Worm (Caenorhabditis elegans) whole organism, late embryonic: Measurements from ENCODE around the gene ZK637.15.

ENCODE experiments used
- C08G9.2 ChIP-seq: sonication (generic microtip); optimal IDR thresholded peaks from 2 replicates; lab custom pipeline; 2016; ENCODE audit warnings: mild to moderate bottlenecking, missing genetic modification characterization, moderate library complexity, missing compliant biosample characterization
- C38D4.7 ChIP-seq: fragments of 200-800 bp; sonication (Bioruptor generic); optimal IDR thresholded peaks from 2 replicates; lab custom pipeline; 2018; ENCODE audit warnings: mild to moderate bottlenecking, missing genetic modification characterization, moderate library complexity, missing compliant biosample characterization
- T23F11.4 ChIP-seq: fragments of 200-800 bp; sonication (Bioruptor generic); optimal IDR thresholded peaks from 2 replicates; lab custom pipeline; 2018; ENCODE audit warnings: mild to moderate bottlenecking, missing genetic modification characterization, missing compliant biosample characterization
- Y22D7AL.16 ChIP-seq: sonication (generic microtip); optimal IDR thresholded peaks from 2 replicates; lab custom pipeline; 2016; ENCODE audit warnings: missing genetic modification characterization, missing compliant biosample characterization
- ama-1 ChIP-seq: fragments of 150-350 bp; optimal IDR thresholded peaks from 2 replicates; lab custom pipeline; 2014
- ceh-14 ChIP-seq: sonication (generic microtip); optimal IDR thresholded peaks from 2 replicates; lab custom pipeline; 2016; ENCODE audit warnings: missing genotype, missing genetic modification characterization, missing compliant biosample characterization
- ceh-18 ChIP-seq: sonication (generic microtip); optimal IDR thresholded peaks from 2 replicates; lab custom pipeline; 2016; ENCODE audit warnings: missing genetic modification characterization, missing compliant biosample characterization
- ceh-19 ChIP-seq: fragments of 200-800 bp; sonication (Bioruptor generic); optimal IDR thresholded peaks from 2 replicates; lab custom pipeline; 2018; ENCODE audit warnings: mild to moderate bottlenecking, missing genetic modification characterization, missing compliant biosample characterization
- ceh-2 ChIP-seq: sonication (generic microtip); optimal IDR thresholded peaks from 2 replicates; lab custom pipeline; 2016; ENCODE audit warnings: missing genotype, missing genetic modification characterization, missing compliant biosample characterization
- ceh-24 ChIP-seq: sonication (generic microtip); optimal IDR thresholded peaks from 2 replicates; lab custom pipeline; 2016; ENCODE audit warnings: mild to moderate bottlenecking, missing genetic modification characterization, missing compliant biosample characterization
- ceh-31 ChIP-seq: sonication (generic microtip); optimal IDR thresholded peaks from 2 replicates; lab custom pipeline; 2016; ENCODE audit warnings: missing genetic modification characterization, missing compliant biosample characterization
- ceh-34 ChIP-seq: sonication (generic microtip); optimal IDR thresholded peaks from 2 replicates; lab custom pipeline; 2016; ENCODE audit warnings: mild to moderate bottlenecking, missing genetic modification characterization, missing compliant biosample characterization
- ceh-45 ChIP-seq: fragments of 200-800 bp; sonication (Bioruptor generic); IDR thresholded peaks from 2 replicates; pipeline ENCODE4 v1.3.6; 2022; ENCODE audit warnings: missing genetic modification reagents, missing genetic modification characterization, missing compliant biosample characterization
- ceh-48 ChIP-seq: sonication (generic microtip); optimal IDR thresholded peaks from 2 replicates; lab custom pipeline; 2016; ENCODE audit warnings: missing genetic modification characterization, inconsistent platforms, missing compliant biosample characterization
- ceh-6 ChIP-seq: fragments of 200-800 bp; sonication (Bioruptor generic); optimal IDR thresholded peaks from 2 replicates; lab custom pipeline; 2018; ENCODE audit warnings: mild to moderate bottlenecking, missing genetic modification characterization, missing compliant biosample characterization
- elt-4 ChIP-seq: sonication (generic microtip); optimal IDR thresholded peaks from 2 replicates; lab custom pipeline; 2016; ENCODE audit warnings: missing genetic modification characterization, missing compliant biosample characterization
- eyg-1 ChIP-seq: sonication (generic microtip); optimal IDR thresholded peaks from 2 replicates; lab custom pipeline; 2016; ENCODE audit warnings: missing genotype, missing genetic modification characterization, missing compliant biosample characterization
- fax-1 ChIP-seq: sonication (generic microtip); optimal IDR thresholded peaks from 2 replicates; lab custom pipeline; 2016; ENCODE audit warnings: missing genotype, missing genetic modification characterization, missing compliant biosample characterization
- fkh-6 ChIP-seq: sonication (generic microtip); optimal IDR thresholded peaks from 2 replicates; lab custom pipeline; 2016; ENCODE audit warnings: missing genetic modification characterization, missing compliant biosample characterization
- hlh-30 ChIP-seq: sonication (generic microtip); optimal IDR thresholded peaks from 2 replicates; lab custom pipeline; 2017; ENCODE audit warnings: antibody characterized with exemption, missing genetic modification characterization, missing compliant biosample characterization; ENCODE audit not compliant: insufficient read depth
- hlh-6 ChIP-seq: sonication (generic microtip); optimal IDR thresholded peaks from 2 replicates; lab custom pipeline; 2016; ENCODE audit warnings: missing genotype, missing genetic modification characterization, missing compliant biosample characterization
- hlh-8 ChIP-seq: sonication (generic microtip); optimal IDR thresholded peaks from 2 replicates; lab custom pipeline; 2016; ENCODE audit warnings: missing genotype, missing genetic modification characterization, missing compliant biosample characterization
- lin-11 ChIP-seq: fragments of 200-800 bp; sonication (Bioruptor generic); optimal IDR thresholded peaks from 2 replicates; lab custom pipeline; 2018; ENCODE audit warnings: mild to moderate bottlenecking, missing genetic modification characterization, missing compliant biosample characterization
- madf-2 ChIP-seq: sonication (generic microtip); optimal IDR thresholded peaks from 2 replicates; lab custom pipeline; 2017; ENCODE audit warnings: missing genetic modification characterization, missing compliant biosample characterization
- nfya-1 ChIP-seq: sonication (generic microtip); optimal IDR thresholded peaks from 2 replicates; lab custom pipeline; 2017; ENCODE audit warnings: missing genetic modification characterization, mild to moderate bottlenecking, missing compliant biosample characterization, antibody characterized with exemption, moderate library complexity
- nhr-232 ChIP-seq: sonication (generic microtip); optimal IDR thresholded peaks from 2 replicates; lab custom pipeline; 2016; ENCODE audit warnings: missing genetic modification characterization, missing compliant biosample characterization
- npax-4 ChIP-seq: sonication (generic microtip); optimal IDR thresholded peaks from 2 replicates; lab custom pipeline; 2016; ENCODE audit warnings: missing genetic modification characterization, missing compliant biosample characterization
- pat-9 ChIP-seq: fragments of 200-800 bp; sonication (Bioruptor generic); optimal IDR thresholded peaks from 2 replicates; lab custom pipeline; 2018; ENCODE audit warnings: mild to moderate bottlenecking, missing genetic modification characterization, moderate library complexity, missing compliant biosample characterization
- pax-1 ChIP-seq: fragments of 150-350 bp; optimal IDR thresholded peaks from 2 replicates; lab custom pipeline; 2014; ENCODE audit warnings: missing biosample characterization, missing genetic modification characterization
- pqm-1 ChIP-seq: sonication (generic microtip); optimal IDR thresholded peaks from 2 replicates; lab custom pipeline; 2016; ENCODE audit warnings: missing genetic modification characterization, missing compliant biosample characterization
- pros-1 ChIP-seq: fragments of 150-350 bp; optimal IDR thresholded peaks from 2 replicates; lab custom pipeline; 2014; ENCODE audit warnings: missing biosample characterization, missing genetic modification reagents, missing genetic modification characterization
- ref-2 ChIP-seq: sonication (generic microtip); optimal IDR thresholded peaks from 2 replicates; lab custom pipeline; 2016; ENCODE audit warnings: missing genetic modification characterization, missing compliant biosample characterization
- rnt-1 ChIP-seq: sonication (generic microtip); optimal IDR thresholded peaks from 2 replicates; lab custom pipeline; 2016; ENCODE audit warnings: missing genetic modification characterization, missing compliant biosample characterization
- sdc-2 ChIP-seq: sonication (generic microtip); optimal IDR thresholded peaks from 2 replicates; lab custom pipeline; 2016; ENCODE audit warnings: missing genotype, missing genetic modification characterization, missing compliant biosample characterization
- sox-2 ChIP-seq: fragments of 200-800 bp; sonication (Bioruptor generic); IDR thresholded peaks from 2 replicates; pipeline ENCODE4 v1.3.6; 2022; ENCODE audit warnings: missing genetic modification reagents, missing genetic modification characterization, missing compliant biosample characterization
- sox-4 ChIP-seq: sonication (generic microtip); optimal IDR thresholded peaks from 2 replicates; lab custom pipeline; 2017; ENCODE audit warnings: mild to moderate bottlenecking, missing genetic modification characterization, inconsistent platforms, missing compliant biosample characterization
- syd-9 ChIP-seq: sonication (generic microtip); optimal IDR thresholded peaks from 2 replicates; lab custom pipeline; 2016; ENCODE audit warnings: mild to moderate bottlenecking, missing genetic modification characterization, moderate library complexity, missing compliant biosample characterization
- tbx-2 ChIP-seq: sonication (generic microtip); optimal IDR thresholded peaks from 2 replicates; lab custom pipeline; 2016; ENCODE audit warnings: missing genetic modification characterization, missing compliant biosample characterization
- tbx-7 ChIP-seq: sonication (generic microtip); optimal IDR thresholded peaks from 2 replicates; lab custom pipeline; 2016; ENCODE audit warnings: missing genotype, missing genetic modification characterization, missing compliant biosample characterization
- unc-3 ChIP-seq, 2 experiments: fragments of 200-800 bp in 1 of 2; sonication (Bioruptor generic) in 1 of 2; sonication (generic microtip) in 1 of 2; conservative IDR thresholded peaks in 1 of 2; optimal IDR thresholded peaks in 1 of 2; 2 replicates each; pipeline versions ENCODE4 v1.3.6 to Lab custom; 2016 to 2022; ENCODE audit warnings: missing compliant biosample characterization in 2 of 2, missing genetic modification characterization in 2 of 2, missing genetic modification reagents in 1 of 2
- unc-42 ChIP-seq: sonication (generic microtip); optimal IDR thresholded peaks from 2 replicates; lab custom pipeline; 2016; ENCODE audit warnings: missing genotype, missing genetic modification characterization, missing compliant biosample characterization
- unc-55 ChIP-seq: sonication (generic microtip); optimal IDR thresholded peaks from 2 replicates; lab custom pipeline; 2017; ENCODE audit warnings: missing biosample characterization, missing genetic modification reagents, missing genetic modification characterization
- unc-86 ChIP-seq: sonication (generic microtip); optimal IDR thresholded peaks from 2 replicates; lab custom pipeline; 2016; ENCODE audit warnings: missing genetic modification characterization, missing compliant biosample characterization
- zip-5 ChIP-seq: sonication (generic microtip); optimal IDR thresholded peaks from 2 replicates; lab custom pipeline; 2016; ENCODE audit warnings: missing genetic modification characterization, missing compliant biosample characterization
- ztf-16 ChIP-seq: sonication (generic microtip); optimal IDR thresholded peaks from 2 replicates; lab custom pipeline; 2017; ENCODE audit warnings: missing genetic modification characterization, missing compliant biosample characterization

The ZK637.15 gene

ce11 chrIII:8919784-8920183, at the start of gene ZK637.15:
Gene ZK637.15, plus strand, starts transcription at chrIII:8920084.
- no peak for TF ChIP-seq C38D4.7 (GFP tag; lab: Kevin White, UChicago)
- no peak for TF ChIP-seq ceh-24 (tag; lab: Kevin White, UChicago)

- TF ChIP-seq npax-4 (tag; lab: Kevin White, UChicago) (no peak), pat-9 (tag; lab: Kevin White, UChicago) (no peak), ceh-31 (tag; lab: Kevin White, UChicago) (peak; percentile 36), hlh-6 (tag; lab: Kevin White, UChicago) (peak; percentile 26), sox-4 (tag; lab: Kevin White, UChicago) (peak; percentile 1), nfya-1 (tag; lab: Kevin White, UChicago) (peak; percentile 37), ceh-48 (peak; percentile 57), eyg-1 (tag; lab: Kevin White, UChicago) (peak; percentile 43), ceh-19 (GFP tag; lab: Kevin White, UChicago) (no peak), unc-42 (peak; percentile 73), syd-9 (tag; lab: Kevin White, UChicago) (peak; percentile 5), unc-3 (GFP tag; conservative IDR thresholded peaks at IDR 0.05; lab: Robert Waterston, UW) (no peak), unc-3 (tag; optimal IDR thresholded peaks at IDR 0.05; lab: Kevin White, UChicago) (peak; percentile 47), ref-2 (tag; lab: Kevin White, UChicago) (peak; percentile 2), zip-5 (no peak)
These were observed 46.8 kb upstream of the ZK637.15 start for ce11 chrIII:8873045-8873457.

ce11 chrIII:8873990-8874668, 45.8 kb upstream of the ZK637.15 start:
- TF ChIP-seq ztf-16 (tag; lab: Kevin White, UChicago) (peak; percentile 36), hlh-8 (tag; lab: Kevin White, UChicago) (peak; percentile 75), ceh-18 (tag; lab: Kevin White, UChicago) (peak; percentile 95), unc-55 (GFP tag; lab: Kevin White, UChicago) (peak; percentile 89), hlh-6 (tag; lab: Kevin White, UChicago) (peak; percentile 11), npax-4 (tag; lab: Kevin White, UChicago) (no peak), C38D4.7 (GFP tag; lab: Kevin White, UChicago) (no peak), ceh-2 (tag; lab: Kevin White, UChicago) (peak; percentile 20), unc-86 (tag; lab: Kevin White, UChicago) (no peak), nhr-232 (tag; lab: Kevin White, UChicago) (peak; percentile 7), ceh-31 (tag; lab: Kevin White, UChicago) (peak; percentile 94), tbx-7 (tag; lab: Kevin White, UChicago) (peak; percentile 6), pax-1 (tag; lab: Kevin White, UChicago) (no peak), pros-1 (tag; lab: Kevin White, UChicago) (peak; percentile 85), hlh-30 (tag; lab: Kevin White, UChicago) (peak; percentile 70), ceh-45 (no peak), madf-2 (tag; lab: Kevin White, UChicago) (peak; percentile 17), Y22D7AL.16 (tag; lab: Kevin White, UChicago) (no peak), ceh-48 (no peak), unc-42 (peak; percentile 83), C08G9.2 (tag; lab: Kevin White, UChicago) (peak; percentile 75), sdc-2 (tag; lab: Kevin White, UChicago) (peak; percentile 70), unc-3 (GFP tag; conservative IDR thresholded peaks at IDR 0.05; lab: Robert Waterston, UW) (no peak), unc-3 (tag; optimal IDR thresholded peaks at IDR 0.05; lab: Kevin White, UChicago) (peak; percentile 61), T23F11.4 (GFP tag; lab: Kevin White, UChicago) (peak; percentile 63), ceh-34 (tag; lab: Kevin White, UChicago) (peak; percentile 80), fax-1 (no peak), syd-9 (tag; lab: Kevin White, UChicago) (peak; percentile 86), ref-2 (tag; lab: Kevin White, UChicago) (peak; percentile 74), nfya-1 (tag; lab: Kevin White, UChicago) (peak; percentile 94), ceh-6 (peak; percentile 28), ceh-14 (peak; percentile 75), elt-4 (tag; lab: Kevin White, UChicago) (no peak), rnt-1 (peak; percentile 86), pat-9 (tag; lab: Kevin White, UChicago) (peak; percentile 64), ama-1 (lab: Kevin White, UChicago) (peak; percentile 70), pqm-1 (tag; lab: Kevin White, UChicago) (peak; percentile 14), fkh-6 (peak; percentile 51), lin-11 (no peak), sox-2 (GFP tag; lab: Robert Waterston, UW) (no peak), tbx-2 (tag; lab: Kevin White, UChicago) (peak; percentile 90), eyg-1 (tag; lab: Kevin White, UChicago) (no peak)
